Worm (Caenorhabditis elegans): ENCODE results near the gene btb-8.

DNA sequence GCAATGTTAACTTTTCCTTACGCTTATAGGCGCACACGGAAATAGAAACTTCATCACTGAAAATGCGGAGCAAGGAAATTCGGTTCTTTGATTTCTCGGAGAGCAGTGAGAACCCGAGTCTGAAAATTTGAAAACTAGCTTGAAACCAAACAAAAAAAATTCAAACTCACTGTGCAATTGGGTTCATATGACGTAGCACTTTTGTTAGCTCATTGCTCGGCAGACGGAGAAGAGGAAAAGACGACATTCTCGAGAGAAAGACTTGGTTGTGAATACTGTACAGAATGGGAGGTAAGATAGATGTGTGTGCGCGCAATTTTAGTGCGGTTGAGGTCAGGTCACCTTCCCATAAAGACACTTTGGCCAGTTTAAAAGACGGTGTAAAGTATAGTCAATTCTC is 27.8 kb downstream of the btb-8 start, which contains the start of the genes F36H5.13 and F36H5.8:
- TF ChIP-seq nhr-237 (tag; optimal IDR thresholded peaks at IDR 0.05) (no peak), rbr-2 (tag; optimal IDR thresholded peaks at IDR 0.05) (no peak)
